Worm (Caenorhabditis elegans): ENCODE data around the gene ags-3.

The ags-3 gene

DNA sequence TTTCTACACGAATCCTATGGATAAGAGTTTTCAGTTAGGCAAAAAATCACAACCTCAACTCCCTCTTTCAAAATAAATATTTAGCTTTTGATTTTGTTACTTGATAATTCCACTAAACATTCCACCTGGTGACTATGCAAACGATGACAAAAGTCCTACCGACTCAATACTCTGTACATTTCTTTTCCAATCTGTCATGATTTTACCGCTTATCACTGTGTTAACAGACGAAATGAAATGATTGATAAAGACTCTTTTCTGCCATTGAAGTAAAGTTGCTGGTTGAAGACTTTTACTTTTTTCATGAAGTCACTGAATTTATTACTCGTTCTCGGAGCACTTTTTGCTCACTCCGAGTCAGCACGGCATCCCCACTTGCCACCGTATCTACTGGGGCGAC, 25.8 kb upstream of the ags-3 start, which contains the start of gene C26B9.5:
Gene C26B9.5, plus strand, starts transcription at position 244 of the 400 bp plus-strand sequence.
- peak; percentile 68 for TF ChIP-seq nhr-80 (tag; optimal IDR thresholded peaks at IDR 0.05)
- no peak for TF ChIP-seq nhr-179 (tag; optimal IDR thresholded peaks at IDR 0.05)

DNA sequence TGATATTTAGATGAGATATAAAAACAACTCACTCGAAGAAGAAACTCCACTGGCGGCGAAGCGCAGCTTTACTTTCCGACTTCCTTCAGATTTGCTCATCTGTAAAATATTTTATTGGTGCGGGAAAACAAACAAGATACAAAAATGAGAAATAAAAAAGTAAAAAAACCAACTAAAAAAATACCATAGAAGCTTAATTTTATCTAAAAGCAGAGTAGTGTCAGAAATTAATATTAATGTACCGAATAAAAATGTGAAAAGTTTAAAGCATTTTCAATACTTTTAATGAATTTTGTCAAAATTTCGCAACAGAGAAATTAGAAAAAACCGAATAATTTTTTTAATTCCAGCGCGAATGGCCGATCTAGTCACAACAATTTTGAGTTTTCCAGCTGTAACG, 19.9 kb upstream of the ags-3 start, which contains the start of gene sto-2:
Gene sto-2, minus strand, starts transcription at position 101 of the 400 bp plus-strand sequence.
- TF ChIP-seq rec-8 (tag; optimal IDR thresholded peaks at IDR 0.05) (no peak), dpl-1 (GFP tag; optimal IDR thresholded peaks at IDR 0.05) (no peak), cebp-1 (GFP tag; IDR thresholded peaks at IDR 0.05) (no peak), cebp-1 (tag; optimal IDR thresholded peaks at IDR 0.05) (no peak), bed-2 (GFP tag; IDR thresholded peaks at IDR 0.05) (no peak), B0336.3 (GFP tag; IDR thresholded peaks at IDR 0.05) (no peak), nfyb-1 (GFP tag; IDR thresholded peaks at IDR 0.05) (no peak), snpc-1.3 (tag; optimal IDR thresholded peaks at IDR 0.05; ENCODE audit: insufficient read depth) (no peak), F37B4.10 (GFP tag; IDR thresholded peaks at IDR 0.05) (no peak), lag-1 (GFP tag; IDR thresholded peaks at IDR 0.05) (no peak), tbx-9 (tag; optimal IDR thresholded peaks at IDR 0.05; ENCODE audit: borderline replicate concordance) (no peak), repo-1 (tag; optimal IDR thresholded peaks at IDR 0.05) (no peak), nfya-2 (GFP tag; IDR thresholded peaks at IDR 0.05) (no peak), nhr-179 (tag; optimal IDR thresholded peaks at IDR 0.05) (no peak), nhr-80 (tag; optimal IDR thresholded peaks at IDR 0.05) (no peak), snpc-4 (GFP tag; optimal IDR thresholded peaks at IDR 0.05) (no peak), snpc-4 (tag; optimal IDR thresholded peaks at IDR 0.05) (no peak), lsl-1 (GFP tag; optimal IDR thresholded peaks at IDR 0.05) (no peak), egl-44 (GFP tag; IDR thresholded peaks at IDR 0.05) (no peak)

DNA sequence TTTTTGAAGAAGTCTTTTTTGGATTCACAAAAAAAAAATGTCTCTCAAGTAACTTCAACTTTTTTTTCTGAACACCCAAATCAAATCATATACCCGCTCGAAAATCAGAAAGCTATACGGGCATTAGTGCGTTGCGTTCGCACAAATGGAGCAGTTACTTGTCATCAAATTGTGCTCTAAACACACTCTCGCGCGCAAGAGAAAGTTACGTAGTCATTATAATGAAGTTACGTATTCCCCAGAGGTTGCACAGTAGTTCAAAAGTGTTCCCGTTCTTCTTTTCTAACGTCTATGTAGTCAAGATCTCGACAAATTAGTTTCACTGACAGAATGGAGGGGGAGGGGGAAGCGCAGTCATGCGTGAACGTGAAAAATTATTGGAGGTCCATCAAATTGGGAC, 18.2 kb upstream of the ags-3 start:
- TF ChIP-seq ceh-27 (GFP tag; optimal IDR thresholded peaks at IDR 0.05) (no peak), mes-4 (tag; optimal IDR thresholded peaks at IDR 0.05) (no peak)

DNA sequence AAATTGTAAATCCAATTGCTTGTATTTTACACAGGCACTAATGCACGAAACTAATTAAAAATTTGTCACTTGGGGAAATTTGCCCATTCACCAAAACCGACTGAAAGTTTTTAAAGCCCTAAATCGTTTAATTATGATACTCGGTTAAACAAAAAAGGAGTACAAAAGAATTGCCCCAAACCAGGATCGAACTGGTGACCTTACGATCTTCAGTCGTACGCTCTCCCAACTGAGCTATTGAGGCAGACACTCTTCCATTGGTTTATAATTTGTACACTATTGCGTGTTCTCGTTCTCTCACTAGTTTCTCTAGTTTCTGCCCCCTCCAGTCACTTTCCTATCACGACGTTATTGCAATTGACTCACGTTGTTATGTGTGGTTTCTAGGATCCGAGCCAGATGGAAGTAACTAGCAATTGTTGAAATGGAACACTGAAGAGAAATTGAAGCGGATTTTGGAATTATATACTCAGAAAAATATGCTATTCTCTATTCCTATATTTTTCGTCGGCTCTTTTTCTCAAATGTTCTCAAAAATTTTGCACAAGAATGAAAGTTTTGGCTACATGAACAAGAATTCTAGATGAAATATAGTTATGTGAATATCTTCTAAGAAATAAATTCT, 15.9 kb upstream of the ags-3 start:
- no peak for TF ChIP-seq nhr-27 (tag; optimal IDR thresholded peaks at IDR 0.05)
- no peak; the same call in 1 of the 2 replicates for TF ChIP-seq D2030.7 (GFP tag; IDR thresholded peaks at IDR 0.05)
- TF ChIP-seq lin-40 (tag; optimal IDR thresholded peaks at IDR 0.05), result peak; percentile 63
- no peak for TF ChIP-seq F49E8.2 (tag; optimal IDR thresholded peaks at IDR 0.05; ENCODE audit: insufficient read depth)
- no peak for TF ChIP-seq pha-4 (tag; optimal IDR thresholded peaks at IDR 0.05)
- TF ChIP-seq Y53G8AR.9 (GFP tag; conservative IDR thresholded peaks at IDR 0.05), result 0 out of 2 replicates have a peak, but pooled peaks have one; percentile 51
- no peak for TF ChIP-seq unc-62 (GFP tag; optimal IDR thresholded peaks at IDR 0.05)
- TF ChIP-seq tlf-1 (GFP tag; optimal IDR thresholded peaks at IDR 0.05), result no peak
- TF ChIP-seq hmg-20 (GFP tag; IDR thresholded peaks at IDR 0.05), result peak; percentile 76
- peak; percentile 34 for TF ChIP-seq F10E7.11 (tag; optimal IDR thresholded peaks at IDR 0.05)
- TF ChIP-seq athp-1 (tag; optimal IDR thresholded peaks at IDR 0.05), result no peak
- peak; percentile 98 for TF ChIP-seq tbp1 (GFP tag; optimal IDR thresholded peaks at IDR 0.05)
- TF ChIP-seq sdz-38 (tag; optimal IDR thresholded peaks at IDR 0.05), result no peak
- no peak for TF ChIP-seq sea-2 (GFP tag; IDR thresholded peaks at IDR 0.05)
- 0 out of 2 replicates have a peak, but pooled peaks have one; percentile 36 for TF ChIP-seq lag-1 (GFP tag; IDR thresholded peaks at IDR 0.05)
- TF ChIP-seq dox-1 (GFP tag; IDR thresholded peaks at IDR 0.05), result no peak
- TF ChIP-seq ztf-28 (GFP tag; IDR thresholded peaks at IDR 0.05), result no peak
- TF ChIP-seq rpc-1 (optimal IDR thresholded peaks at IDR 0.05), result peak; percentile 96
- TF ChIP-seq rpc-1 (tag; optimal IDR thresholded peaks at IDR 0.05), result peak; percentile 87
- peak; percentile 24 for TF ChIP-seq nhr-179 (tag; optimal IDR thresholded peaks at IDR 0.05)
- TF ChIP-seq rcor-1 (GFP tag; IDR thresholded peaks at IDR 0.05), result peak; percentile 50
- peak; percentile 75 for TF ChIP-seq hmg-1.2 (GFP tag; IDR thresholded peaks at IDR 0.05)
- TF ChIP-seq xnd-1 (tag; optimal IDR thresholded peaks at IDR 0.05), result no peak
- no peak for TF ChIP-seq hlh-26 (GFP tag; conservative IDR thresholded peaks at IDR 0.05)
- peak; percentile 15 to 31 for TF ChIP-seq let-607 (tag; optimal IDR thresholded peaks at IDR 0.05)
